Worm (Caenorhabditis elegans): ENCODE results near the gene syx-16.

- TF ChIP-seq egl-27 (tag; optimal IDR thresholded peaks at IDR 0.05) = no peak
- no peak for TF ChIP-seq elt-1 (tag; optimal IDR thresholded peaks at IDR 0.05)
- no peak for TF ChIP-seq ztf-11 (tag; optimal IDR thresholded peaks at IDR 0.05)
- no peak for TF ChIP-seq nhr-12 (tag; optimal IDR thresholded peaks at IDR 0.05)
- no peak for TF ChIP-seq mml-1 (tag; optimal IDR thresholded peaks at IDR 0.05)
- peak; percentile 30 for TF ChIP-seq nhr-25 (tag; optimal IDR thresholded peaks at IDR 0.05)
- TF ChIP-seq nhr-28 (tag; optimal IDR thresholded peaks at IDR 0.05) = no peak
- TF ChIP-seq unc-62 (GFP tag; optimal IDR thresholded peaks at IDR 0.05) = no peak
- TF ChIP-seq pha-4 (tag; optimal IDR thresholded peaks at IDR 0.05) = peak; percentile 13
- TF ChIP-seq snpc-4 (tag; optimal IDR thresholded peaks at IDR 0.05) = no peak
- no peak for TF ChIP-seq nhr-237 (tag; optimal IDR thresholded peaks at IDR 0.05)
- TF ChIP-seq elt-3 (tag; optimal IDR thresholded peaks at IDR 0.05) = peak in 1 of 3 experiments; percentile 13
These were observed 21.5 kb upstream of the syx-16 start, which contains the start of gene prmt-5 for ce11 chrIII:5230415-5230814.
